Fruit fly (Drosophila melanogaster) whole organism, wandering third instar larva: ENCODE measurements around the gene EMC3.

Experiments
- Abd-B ChIP-seq: fragments of >200 bp; optimal IDR thresholded peaks from 2 replicates; lab custom pipeline; 2017; ENCODE audit warnings: missing biosample characterization, missing genetic modification characterization
- CG32264 ChIP-seq: fragments of 200-800 bp; sonication (Bioruptor generic); optimal IDR thresholded peaks from 2 replicates; lab custom pipeline; 2016; ENCODE audit warnings: missing biosample characterization, missing genetic modification characterization
- CG9705 ChIP-seq: fragments of 200-800 bp; sonication (Bioruptor generic); optimal IDR thresholded peaks from 2 replicates; lab custom pipeline; 2018; ENCODE audit warnings: missing biosample characterization, mild to moderate bottlenecking, missing genetic modification characterization
- CrebA ChIP-seq: fragments of 200-800 bp; sonication (Bioruptor generic); optimal IDR thresholded peaks from 2 replicates; lab custom pipeline; 2016; ENCODE audit warnings: missing biosample characterization, mild to moderate bottlenecking, missing genetic modification characterization, borderline replicate concordance
- Dfd ChIP-seq: fragments of >200 bp; optimal IDR thresholded peaks from 2 replicates; lab custom pipeline; 2017; ENCODE audit warnings: missing biosample characterization, missing genetic modification characterization
- Dif ChIP-seq: fragments of 200-275, 200-300 bp; sonication (Bioruptor generic); optimal IDR thresholded peaks from 2 replicates; lab custom pipeline; 2018; ENCODE audit warnings: missing biosample characterization, missing genetic modification characterization; ENCODE audit not compliant: partially characterized antibody
- GATAd ChIP-seq: sonication (Bioruptor generic); optimal IDR thresholded peaks from 2 replicates; lab custom pipeline; 2016; ENCODE audit warnings: missing biosample characterization, missing genetic modification characterization
- HLH106 ChIP-seq: fragments of 200-800 bp; optimal IDR thresholded peaks from 3 replicates; lab custom pipeline; 2019; ENCODE audit warnings: missing biosample characterization, mild to moderate bottlenecking, missing genetic modification characterization, moderate library complexity
- Hnf4 ChIP-seq: fragments of 200-800 bp; sonication (Bioruptor generic); optimal IDR thresholded peaks from 2 replicates; lab custom pipeline; 2016; ENCODE audit warnings: missing biosample characterization, mild to moderate bottlenecking, missing genetic modification characterization
- Hr78 ChIP-seq: fragments of >200 bp; optimal IDR thresholded peaks from 2 replicates; lab custom pipeline; 2017; ENCODE audit warnings: missing biosample characterization, missing genetic modification characterization
- Hr83 ChIP-seq: fragments of 200-300 bp; sonication (Bioruptor generic); optimal IDR thresholded peaks from 2 replicates; lab custom pipeline; 2016; ENCODE audit warnings: missing biosample characterization, mild to moderate bottlenecking, missing genetic modification characterization, moderate library complexity; ENCODE audit not compliant: poor library complexity, severe bottlenecking
- Jra ChIP-seq: sonication (Bioruptor generic); optimal IDR thresholded peaks from 2 replicates; lab custom pipeline; 2016; ENCODE audit warnings: missing biosample characterization, missing genetic modification characterization
- Myc ChIP-seq: fragments of >200 bp; optimal IDR thresholded peaks from 2 replicates; lab custom pipeline; 2017
- N ChIP-seq: fragments of >200 bp; optimal IDR thresholded peaks from 2 replicates; lab custom pipeline; 2018; ENCODE audit warnings: missing biosample characterization, missing external identifiers, missing genetic modification characterization
- OdsH ChIP-seq: fragments of 200-800 bp; sonication (Bioruptor generic); optimal IDR thresholded peaks from 2 replicates; lab custom pipeline; 2016; ENCODE audit warnings: missing biosample characterization, mild to moderate bottlenecking, missing genetic modification characterization
- Rel ChIP-seq, 2 experiments: fragments of 200-800 bp; sonication (Bioruptor generic) in 1 of 2; optimal IDR thresholded peaks; 2 replicates in 1 of 2; 3 replicates in 1 of 2; lab custom pipeline; 2016 to 2019; ENCODE audit warnings: mild to moderate bottlenecking in 2 of 2, missing biosample characterization in 2 of 2, missing genetic modification characterization in 2 of 2, moderate library complexity in 1 of 2
- Sp1 ChIP-seq: fragments of 200-800 bp; sonication (Bioruptor generic); optimal IDR thresholded peaks from 3 replicates; lab custom pipeline; 2019; ENCODE audit warnings: missing biosample characterization, mild to moderate bottlenecking, missing genetic modification characterization, moderate library complexity
- Vsx2 ChIP-seq: fragments of 200-300, 225-300 bp; sonication (Bioruptor generic); optimal IDR thresholded peaks from 2 replicates; lab custom pipeline; 2018; ENCODE audit warnings: missing biosample characterization, missing genetic modification characterization; ENCODE audit not compliant: partially characterized antibody
- br ChIP-seq: fragments of 200-800 bp; sonication (Bioruptor generic); optimal IDR thresholded peaks from 2 replicates; lab custom pipeline; 2016; ENCODE audit warnings: missing biosample characterization, missing genetic modification characterization
- brk ChIP-seq: fragments of 200-800 bp; sonication (Bioruptor generic); optimal IDR thresholded peaks from 2 replicates; lab custom pipeline; 2016; ENCODE audit warnings: missing biosample characterization, mild to moderate bottlenecking, missing genetic modification characterization
- dl ChIP-seq, 2 experiments: fragments of 175-275, 200-275 bp in 1 of 2; fragments of 200-275 bp in 1 of 2; sonication (Bioruptor generic); optimal IDR thresholded peaks; lab custom pipeline; 2018; ENCODE audit warnings: mild to moderate bottlenecking in 2 of 2, missing biosample characterization in 2 of 2, missing genetic modification characterization in 2 of 2, moderate library complexity in 2 of 2; ENCODE audit not compliant: partially characterized antibody in 2 of 2, insufficient read depth in 1 of 2
- dsf ChIP-seq: sonication (Bioruptor generic); optimal IDR thresholded peaks from 2 replicates; lab custom pipeline; 2016; ENCODE audit warnings: missing biosample characterization, missing genetic modification characterization, borderline replicate concordance
- foxo ChIP-seq, 2 experiments: fragments of 200-800 bp; sonication (Bioruptor generic); optimal IDR thresholded peaks; 2 replicates in 1 of 2; 3 replicates in 1 of 2; lab custom pipeline; 2016 to 2017; ENCODE audit warnings: missing biosample characterization in 2 of 2, missing genetic modification characterization in 2 of 2
- fru ChIP-seq: fragments of 200-800 bp; sonication (Bioruptor generic); optimal IDR thresholded peaks from 3 replicates; lab custom pipeline; 2016; ENCODE audit warnings: missing biosample characterization, mild to moderate bottlenecking, missing genetic modification characterization
- h ChIP-seq: fragments of 200-800 bp; sonication (Bioruptor generic); optimal IDR thresholded peaks from 3 replicates; lab custom pipeline; 2016; ENCODE audit warnings: missing biosample characterization, mild to moderate bottlenecking, missing genetic modification characterization
- pan ChIP-seq: fragments of >200 bp; optimal IDR thresholded peaks from 2 replicates; lab custom pipeline; 2017
- psq ChIP-seq: fragments of 200-800 bp; sonication (Bioruptor generic); optimal IDR thresholded peaks from 3 replicates; lab custom pipeline; 2017; ENCODE audit warnings: missing biosample characterization, mild to moderate bottlenecking, missing genetic modification characterization, moderate library complexity
- rgr ChIP-seq: fragments of 200-800 bp; sonication (Bioruptor generic); optimal IDR thresholded peaks from 3 replicates; lab custom pipeline; 2016; ENCODE audit warnings: missing biosample characterization, mild to moderate bottlenecking, missing genetic modification characterization
- sage ChIP-seq: fragments of 200-800 bp; sonication (Bioruptor generic); optimal IDR thresholded peaks from 2 replicates; lab custom pipeline; 2016; ENCODE audit warnings: missing biosample characterization, mild to moderate bottlenecking, missing genetic modification characterization
- tai ChIP-seq: sonication (Bioruptor generic); optimal IDR thresholded peaks from 2 replicates; lab custom pipeline; 2016; ENCODE audit warnings: missing biosample characterization, missing genetic modification characterization
- usp ChIP-seq: fragments of >200 bp; optimal IDR thresholded peaks from 2 replicates; lab custom pipeline; 2017; ENCODE audit warnings: missing biosample characterization, missing genetic modification characterization
- woc ChIP-seq: sonication (Bioruptor generic); optimal IDR thresholded peaks from 2 replicates; lab custom pipeline; 2016; ENCODE audit warnings: missing biosample characterization, mild to moderate bottlenecking, missing genetic modification characterization

Gene EMC3

dm6 chr2L:10687009-10687793 is 45.0 kb downstream of the EMC3 start, which contains the start of gene CG7296:
CG7296 (minus strand) TSS chr2L:10687066.
- no peak for TF ChIP-seq Abd-B (GFP tag; lab: Kevin White, UChicago)
- no peak for TF ChIP-seq Rel (GFP tag; optimal IDR thresholded peaks at IDR 0.05; lab: Kevin White, UChicago)
- no peak for TF ChIP-seq Rel (tag; optimal IDR thresholded peaks at IDR 0.05; lab: Kevin White, UChicago)
- no peak for TF ChIP-seq Jra (GFP tag; lab: Kevin White, UChicago)
- no peak for TF ChIP-seq br (GFP tag; lab: Kevin White, UChicago)
- TF ChIP-seq Vsx2 (GFP tag; lab: Kevin White, UChicago), result no peak
- TF ChIP-seq Dfd (GFP tag; lab: Kevin White, UChicago), result no peak
- no peak for TF ChIP-seq woc (GFP tag; lab: Kevin White, UChicago)
- no peak for TF ChIP-seq Hr78 (GFP tag; lab: Kevin White, UChicago)
- TF ChIP-seq foxo (GFP tag; optimal IDR thresholded peaks at IDR 0.05; lab: Kevin White, UChicago), result no peak
- no peak for TF ChIP-seq dl (GFP tag; optimal IDR thresholded peaks at IDR 0.05; lab: Kevin White, UChicago; ENCODE audit: insufficient read depth in 1 of 2, partially characterized antibody in 2 of 2)
- no peak for TF ChIP-seq Dif
- TF ChIP-seq Myc (lab: Kevin White, UChicago), result no peak
- TF ChIP-seq OdsH (GFP tag; lab: Kevin White, UChicago), result no peak
- no peak for TF ChIP-seq tai
- no peak for TF ChIP-seq psq (GFP tag; lab: Kevin White, UChicago)
- TF ChIP-seq, all 38 proteins: peak for 0

dm6 chr2L:10685666-10686065 is 46.6 kb downstream of the EMC3 start:
- TF ChIP-seq Myc (lab: Kevin White, UChicago) (no peak), Sp1 (no peak), h (GFP tag; lab: Kevin White, UChicago) (no peak), CrebA (no peak), brk (GFP tag; lab: Kevin White, UChicago) (no peak), HLH106 (tag; lab: Kevin White, UChicago) (no peak), Hnf4 (GFP tag; lab: Kevin White, UChicago) (no peak), CG32264 (GFP tag; lab: Kevin White, UChicago) (no peak), CG9705 (GFP tag; lab: Kevin White, UChicago) (no peak)

dm6 chr2L:10684309-10684708 is 47.9 kb downstream of the EMC3 start, which contains the start of gene CG7299:
CG7299 (minus strand) TSS chr2L:10684409.
- TF ChIP-seq pan (lab: Kevin White, UChicago) (no peak), Sp1 (no peak), Jra (GFP tag; lab: Kevin White, UChicago) (no peak), fru (no peak), brk (GFP tag; lab: Kevin White, UChicago) (no peak), Hr78 (GFP tag; lab: Kevin White, UChicago) (no peak), Vsx2 (GFP tag; lab: Kevin White, UChicago) (no peak), Hnf4 (GFP tag; lab: Kevin White, UChicago) (no peak), CG32264 (GFP tag; lab: Kevin White, UChicago) (no peak)

dm6 chr2L:10682912-10683311 is 49.3 kb downstream of the EMC3 start:
- TF ChIP-seq psq (GFP tag; lab: Kevin White, UChicago), result no peak
- no peak for TF ChIP-seq HLH106 (tag; lab: Kevin White, UChicago)
- TF ChIP-seq N (GFP tag; lab: Kevin White, UChicago), result no peak
- no peak for TF ChIP-seq OdsH (GFP tag; lab: Kevin White, UChicago)
- no peak for TF ChIP-seq Dif
- no peak for TF ChIP-seq dl (GFP tag; optimal IDR thresholded peaks at IDR 0.05; lab: Kevin White, UChicago; ENCODE audit: insufficient read depth in 1 of 2, partially characterized antibody in 2 of 2)
- TF ChIP-seq dsf (GFP tag; lab: Kevin White, UChicago), result no peak
- TF ChIP-seq rgr, result no peak
- TF ChIP-seq GATAd (GFP tag; lab: Kevin White, UChicago), result no peak

dm6 chr2L:10682197-10682596 is 50.0 kb downstream of the EMC3 start:
- TF ChIP-seq HLH106 (tag; lab: Kevin White, UChicago), result no peak
- no peak for TF ChIP-seq Hnf4 (GFP tag; lab: Kevin White, UChicago)
- TF ChIP-seq br (GFP tag; lab: Kevin White, UChicago), result no peak
- no peak for TF ChIP-seq h (GFP tag; lab: Kevin White, UChicago)
- no peak for TF ChIP-seq CrebA
- TF ChIP-seq brk (GFP tag; lab: Kevin White, UChicago), result no peak
- TF ChIP-seq tai, result no peak
- TF ChIP-seq usp, result no peak
- TF ChIP-seq sage (GFP tag; lab: Kevin White, UChicago), result no peak
- TF ChIP-seq dl (GFP tag; optimal IDR thresholded peaks at IDR 0.05; lab: Kevin White, UChicago; ENCODE audit: insufficient read depth in 1 of 2, partially characterized antibody in 2 of 2), result no peak
- no peak for TF ChIP-seq pan (lab: Kevin White, UChicago)
- no peak for TF ChIP-seq GATAd (GFP tag; lab: Kevin White, UChicago)
- TF ChIP-seq dsf (GFP tag; lab: Kevin White, UChicago), result no peak
- no peak for TF ChIP-seq rgr
- TF ChIP-seq Hr83 (GFP tag; lab: Kevin White, UChicago), result no peak
